Worm (Caenorhabditis elegans): ENCODE measurements around the gene T04G9.4.

T04G9.4 gene

ce11 chrX:727737-728136 lies 44.5 kb upstream of the T04G9.4 start (continued):
- TF ChIP-seq mep-1 (tag; optimal IDR thresholded peaks at IDR 0.05) (peak; percentile 75), ctbp-1 (GFP tag; IDR thresholded peaks at IDR 0.05) (peak; percentile 66), lin-13 (GFP tag; optimal IDR thresholded peaks at IDR 0.05) (no peak), duxl-1 (tag; optimal IDR thresholded peaks at IDR 0.05; ENCODE audit: poor library complexity) (peak; percentile 89), pqm-1 (tag; optimal IDR thresholded peaks at IDR 0.05) (peak; percentile 22), daf-16 (GFP tag; optimal IDR thresholded peaks at IDR 0.05) (peak; percentile 20 to 27), daf-16 (tag; optimal IDR thresholded peaks at IDR 0.05) (peak; percentile 82), ama-1 (optimal IDR thresholded peaks at IDR 0.05) (no peak), nhr-48 (tag; optimal IDR thresholded peaks at IDR 0.05) (peak; percentile 62), hlh-30 (tag; optimal IDR thresholded peaks at IDR 0.05; ENCODE audit: insufficient read depth) (peak; percentile 81), Y75B8A.6 (GFP tag; IDR thresholded peaks at IDR 0.05) (no peak), snpc-1.2 (GFP tag; IDR thresholded peaks at IDR 0.05) (no peak), aly-2 (tag; optimal IDR thresholded peaks at IDR 0.05) (no peak), lsy-2 (tag; optimal IDR thresholded peaks at IDR 0.05) (peak in 1 of 2 experiments; percentile 61), ZK337.2 (GFP tag; IDR thresholded peaks at IDR 0.05) (no peak), nhr-28 (tag; optimal IDR thresholded peaks at IDR 0.05) (peak; percentile 79), tag-97 (GFP tag; IDR thresholded peaks at IDR 0.05) (no peak), nhr-6 (tag; optimal IDR thresholded peaks at IDR 0.05) (peak; percentile 91), nhr-11 (tag; optimal IDR thresholded peaks at IDR 0.05) (peak; percentile 42), F37D6.2 (tag; optimal IDR thresholded peaks at IDR 0.05) (peak; percentile 42)

ce11 chrX:729062-729461 lies 43.2 kb upstream of the T04G9.4 start:
- TF ChIP-seq mxl-3 (GFP tag; optimal IDR thresholded peaks at IDR 0.05) (no peak), zfp-3 (GFP tag; conservative IDR thresholded peaks at IDR 0.05) (no peak), nhr-10 (tag; optimal IDR thresholded peaks at IDR 0.05) (no peak), php-3 (GFP tag; IDR thresholded peaks at IDR 0.05) (no peak), nhr-76 (tag; optimal IDR thresholded peaks at IDR 0.05) (no peak), ces-1 (GFP tag; optimal IDR thresholded peaks at IDR 0.05) (no peak), aha-1 (tag) (no peak)

- TF ChIP-seq set-16 (GFP tag; IDR thresholded peaks at IDR 0.05), result no peak
- TF ChIP-seq Y75B8A.6 (GFP tag; IDR thresholded peaks at IDR 0.05), result no peak
- TF ChIP-seq fkh-10 (GFP tag; optimal IDR thresholded peaks at IDR 0.05), result no peak
- no peak for TF ChIP-seq lir-3 (tag; optimal IDR thresholded peaks at IDR 0.05)
- no peak for TF ChIP-seq rbr-2 (tag; optimal IDR thresholded peaks at IDR 0.05)
- TF ChIP-seq lim-7 (GFP tag; IDR thresholded peaks at IDR 0.05), result no peak
- TF ChIP-seq zip-11 (GFP tag; IDR thresholded peaks at IDR 0.05), result no peak
- TF ChIP-seq nhr-41 (GFP tag; IDR thresholded peaks at IDR 0.05), result no peak
- no peak for TF ChIP-seq cey-2 (tag; optimal IDR thresholded peaks at IDR 0.05; ENCODE audit: borderline replicate concordance, insufficient read depth)
- no peak for TF ChIP-seq nhr-76 (tag; optimal IDR thresholded peaks at IDR 0.05)
- TF ChIP-seq ztf-11 (tag; optimal IDR thresholded peaks at IDR 0.05), result no peak
- TF ChIP-seq ceh-62 (tag; optimal IDR thresholded peaks at IDR 0.05), result no peak
- no peak for TF ChIP-seq ztf-7 (tag; optimal IDR thresholded peaks at IDR 0.05)
- TF ChIP-seq daf-19 (GFP tag; conservative IDR thresholded peaks at IDR 0.05), result no peak
- TF ChIP-seq dpl-1 (GFP tag; optimal IDR thresholded peaks at IDR 0.05), result no peak
- no peak for TF ChIP-seq dmd-6 (GFP tag; IDR thresholded peaks at IDR 0.05)
- TF ChIP-seq Y48G9A.11 (GFP tag; IDR thresholded peaks at IDR 0.05), result no peak
Observed at ce11 chrX:735572-735971, 36.7 kb upstream of the T04G9.4 start, which contains the start of gene npr-19. TSS of gene npr-19 (minus strand) at chrX:735672.
